Worm (Caenorhabditis elegans) whole organism, L4/young adult: Measurements from ENCODE around the gene nas-38.

Source experiments
- dao-5 ChIP-seq: sonication (generic microtip); optimal IDR thresholded peaks from 2 replicates; lab custom pipeline; 2016; ENCODE audit warnings: missing genotype, missing genetic modification characterization, moderate library complexity, missing compliant biosample characterization
- him-1 ChIP-seq: sonication (generic microtip); optimal IDR thresholded peaks from 2 replicates; lab custom pipeline; 2016; ENCODE audit warnings: missing genotype, missing genetic modification reagents, missing genetic modification characterization, missing compliant biosample characterization

ce11 chrX:572601-573000, 14.6 kb downstream of the nas-38 start, which contains the start of gene mrp-2:
- TF ChIP-seq him-1 (tag; lab: Kevin White, UChicago), result no peak
- TF ChIP-seq dao-5 (tag; lab: Kevin White, UChicago), result no peak
